Fruit fly (Drosophila melanogaster) whole organism, larva: ENCODE results near the gene flip.

Experiments used
- noc ChIP-seq: fragments of 200-800 bp; sonication (Bioruptor generic); optimal IDR thresholded peaks from 3 replicates; lab custom pipeline; 2019; ENCODE audit warnings: missing biosample characterization, mild to moderate bottlenecking, missing genetic modification characterization, moderate library complexity

Gene flip

dm6 chr3R:4280062-4280461 is 2.3 kb upstream of the flip start, which contains the start of gene cpx:
TSS of gene cpx (plus strand) at chr3R:4280221.
- no peak for TF ChIP-seq noc (tag; lab: Kevin White, UChicago)

DNA sequence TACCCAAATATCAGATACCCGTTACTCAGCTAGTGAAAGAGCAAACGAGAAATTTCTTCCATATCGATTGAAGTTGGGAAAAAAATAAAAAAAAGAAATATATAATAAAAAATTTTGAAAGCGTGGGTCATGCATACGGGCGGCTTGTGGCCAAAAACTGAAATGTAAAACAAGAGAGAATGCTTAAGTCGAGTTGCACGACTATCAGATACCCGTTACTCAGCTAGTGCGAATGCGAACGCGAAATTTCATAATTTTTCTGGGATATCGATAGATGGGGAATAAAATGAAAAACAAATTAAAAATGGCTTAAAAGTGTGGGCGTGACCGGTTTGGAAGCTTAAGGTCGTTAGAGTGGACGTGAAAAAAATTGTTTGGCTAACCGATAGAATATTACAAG is 9.4 kb downstream of the flip start:
- no peak for TF ChIP-seq noc (tag; lab: Kevin White, UChicago)

DNA sequence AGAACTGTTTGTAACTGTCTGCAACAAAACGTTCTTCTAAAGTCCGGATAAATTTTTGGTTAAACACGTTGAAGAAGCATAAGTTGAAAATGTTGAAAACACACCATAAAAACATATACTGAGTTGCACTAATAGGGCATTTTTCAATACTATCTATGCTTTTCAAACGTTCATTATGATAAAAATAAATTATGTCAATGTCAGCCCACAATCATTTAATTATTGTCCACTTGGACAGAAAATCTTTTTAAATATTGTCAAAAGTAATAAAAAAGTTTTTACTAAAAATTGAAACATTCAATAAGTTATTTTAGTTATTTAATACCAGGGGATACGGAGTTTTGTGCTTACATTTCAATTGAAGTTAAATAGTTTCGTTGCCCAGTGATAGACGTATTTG is 11.3 kb downstream of the flip start, which contains the start of gene CG1092:
TSS of gene CG1092 (plus strand) at position 301 of the 400 bp plus-strand sequence.
- TF ChIP-seq noc (tag; lab: Kevin White, UChicago), result no peak

DNA sequence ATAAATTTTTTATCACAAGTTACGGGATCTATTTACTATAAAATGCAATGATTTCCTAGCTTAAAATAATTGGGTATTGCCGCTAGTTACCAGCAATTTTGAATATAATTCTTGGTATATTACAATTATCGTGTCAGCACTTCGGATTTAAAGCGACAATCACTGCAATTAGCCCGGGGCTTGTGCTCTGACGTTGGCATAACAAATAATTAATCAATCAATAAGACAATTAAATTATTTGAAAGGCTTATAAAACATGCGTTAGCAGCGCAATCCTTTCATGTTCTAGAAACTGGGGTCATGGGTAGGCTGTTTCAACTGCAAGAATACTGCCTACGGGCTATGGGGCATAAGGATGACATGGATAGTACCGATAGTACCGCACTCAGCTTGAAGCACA is 21.1 kb downstream of the flip start, which contains the start of gene Or82a:
TSS of gene Or82a (plus strand) at position 301 of the 400 bp plus-strand sequence.
- no peak for TF ChIP-seq noc (tag; lab: Kevin White, UChicago)

DNA sequence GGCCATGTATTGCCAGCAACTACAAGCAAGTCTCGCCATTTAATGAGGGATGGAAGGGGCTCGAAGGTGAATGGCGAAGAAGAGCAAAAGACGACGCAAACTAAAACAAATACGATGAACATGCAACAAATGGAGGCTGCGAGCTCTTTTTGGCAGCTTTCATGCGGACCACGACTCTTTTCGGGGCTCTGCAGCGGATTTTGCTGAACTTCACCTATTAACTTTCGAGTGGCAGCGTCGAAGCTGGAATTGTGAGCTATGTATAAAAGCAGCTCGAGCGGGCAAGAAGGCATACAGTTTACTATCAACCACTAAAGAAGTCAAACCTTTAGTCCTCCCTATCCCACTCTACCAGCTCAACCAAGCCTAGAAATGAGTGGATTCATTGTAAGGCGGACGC is 23.3 kb downstream of the flip start, which contains the start of gene TwdlV:
TSS of gene TwdlV (plus strand) at position 301 of the 400 bp plus-strand sequence.
- TF ChIP-seq noc (tag; lab: Kevin White, UChicago), result no peak

- no peak for TF ChIP-seq noc (tag; lab: Kevin White, UChicago)
Observed at dm6 chr3R:4252943-4253342, 24.8 kb downstream of the flip start, which contains the start of gene CG14644. TSS of gene CG14644 (minus strand) at chr3R:4253043.

- TF ChIP-seq noc (tag; lab: Kevin White, UChicago), result no peak
Observed at dm6 chr3R:4251241-4251640, 26.5 kb downstream of the flip start, which contains the start of gene TwdlG. TSS of gene TwdlG (minus strand) at chr3R:4251341.

- TF ChIP-seq noc (tag; lab: Kevin White, UChicago), result no peak
Observed at dm6 chr3R:4249947-4250346, 27.8 kb downstream of the flip start.

DNA sequence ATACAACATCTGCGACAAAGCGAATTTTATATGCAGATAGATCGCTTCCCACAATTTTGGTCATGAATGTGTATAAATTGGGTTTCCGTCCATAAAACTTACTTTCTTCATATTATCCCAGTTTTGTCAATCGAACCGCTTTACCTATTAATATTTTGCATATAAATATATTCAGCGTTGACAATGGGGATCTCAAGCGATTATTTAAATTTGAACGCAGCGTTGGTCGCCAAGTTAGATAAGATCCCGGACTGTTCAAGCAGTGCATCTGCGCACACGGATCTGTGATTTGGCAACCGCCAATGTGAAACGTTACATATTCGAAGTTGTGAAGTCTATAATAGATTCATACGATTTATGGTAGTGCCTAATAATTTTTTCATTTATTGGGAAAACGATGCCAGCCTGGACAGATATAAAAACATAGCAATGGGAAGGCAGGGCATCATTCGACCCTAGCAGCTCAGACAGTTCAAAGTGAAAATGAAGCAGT is 31.1 kb downstream of the flip start, which contains the start of gene TwdlF:
TSS of gene TwdlF (plus strand) at position 443 of the 493 bp plus-strand sequence.
- TF ChIP-seq noc (tag; lab: Kevin White, UChicago), result no peak

dm6 chr3R:4243096-4243940 is 34.4 kb downstream of the flip start, which contains the start of gene CG34305:
TSS of gene CG34305 (minus strand) at chr3R:4243146.
- no peak for TF ChIP-seq noc (tag; lab: Kevin White, UChicago)

DNA sequence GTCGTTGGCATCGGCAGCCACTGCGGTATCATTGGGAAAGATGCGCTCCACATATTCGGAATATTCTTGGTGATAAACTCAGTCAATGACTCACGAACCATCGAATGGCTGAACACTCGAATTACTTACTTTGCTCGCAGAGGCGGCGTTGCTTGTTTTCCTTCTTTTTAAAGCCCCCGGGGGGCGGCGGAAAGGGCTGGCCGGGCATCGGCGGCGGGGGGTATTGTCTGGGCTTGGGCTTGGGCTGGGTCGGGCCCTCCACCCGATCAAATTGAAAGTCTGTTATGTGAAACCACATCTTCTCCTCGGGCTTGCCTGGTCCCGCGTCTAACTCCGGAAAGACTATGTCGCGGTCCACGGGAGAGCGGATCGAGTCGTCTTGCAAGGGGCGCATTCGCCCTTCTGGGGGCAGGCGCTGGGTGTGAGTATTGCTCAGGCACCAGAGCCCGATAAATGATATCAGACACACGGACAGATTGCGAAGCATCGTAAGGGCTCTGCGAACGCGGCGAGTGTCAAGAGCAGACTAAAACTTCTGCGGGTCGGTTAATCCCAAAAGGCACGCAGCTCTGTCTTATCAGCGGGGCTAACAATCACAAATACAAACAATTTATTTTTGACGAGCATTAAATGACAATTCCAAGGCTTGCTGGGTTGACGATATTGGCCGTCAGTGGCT is 35.4 kb downstream of the flip start, which contains the start of gene CG14642:
TSS of gene CG14642 (minus strand) at position 509 of the 679 bp plus-strand sequence.
- TF ChIP-seq noc (tag; lab: Kevin White, UChicago), result no peak

DNA sequence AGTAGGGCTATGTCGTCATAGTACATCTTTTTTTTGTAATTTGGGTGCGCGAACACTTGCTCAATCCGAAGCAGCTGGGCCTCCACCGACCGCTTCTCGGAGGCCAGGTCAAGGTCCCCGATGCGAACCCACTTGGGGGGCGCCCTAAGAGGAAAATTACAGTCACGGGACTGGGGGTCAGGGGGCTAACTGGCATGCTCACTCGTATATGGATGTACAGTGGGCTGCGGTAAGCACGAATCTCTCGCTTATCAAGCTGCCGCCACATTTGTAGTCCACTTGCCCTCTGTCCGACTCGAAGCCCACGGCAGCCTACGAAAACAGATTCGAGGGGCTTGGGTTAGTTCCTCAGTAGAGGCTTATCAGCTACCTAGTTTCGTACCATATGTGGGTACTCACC is 36.0 kb downstream of the flip start:
- TF ChIP-seq noc (tag; lab: Kevin White, UChicago), result no peak

DNA sequence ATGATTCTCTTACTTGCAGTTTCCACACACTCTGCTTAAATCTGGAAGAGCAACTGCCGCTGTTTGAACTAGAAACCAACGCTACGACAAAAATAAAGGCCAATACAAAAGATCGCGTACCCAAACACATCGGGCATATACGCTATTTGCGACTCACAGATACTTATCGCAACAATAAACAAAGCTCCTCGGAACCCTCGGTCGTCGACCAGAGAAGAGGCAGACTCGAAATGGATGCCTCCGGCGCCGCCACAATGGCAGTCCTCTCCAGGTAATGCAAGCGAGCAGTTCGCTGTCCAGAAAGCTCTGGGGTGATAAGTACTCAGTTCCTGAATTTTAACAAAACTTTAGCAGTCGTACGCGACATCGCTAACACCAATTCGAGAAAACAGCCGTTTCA is 41.2 kb downstream of the flip start:
- TF ChIP-seq noc (tag; lab: Kevin White, UChicago), result no peak

dm6 chr3R:4234991-4235553 is 42.7 kb downstream of the flip start, which contains the start of gene Gel:
TSS of gene Gel (plus strand) at chr3R:4235217.
- TF ChIP-seq noc (tag; lab: Kevin White, UChicago), result peak; percentile 49

DNA sequence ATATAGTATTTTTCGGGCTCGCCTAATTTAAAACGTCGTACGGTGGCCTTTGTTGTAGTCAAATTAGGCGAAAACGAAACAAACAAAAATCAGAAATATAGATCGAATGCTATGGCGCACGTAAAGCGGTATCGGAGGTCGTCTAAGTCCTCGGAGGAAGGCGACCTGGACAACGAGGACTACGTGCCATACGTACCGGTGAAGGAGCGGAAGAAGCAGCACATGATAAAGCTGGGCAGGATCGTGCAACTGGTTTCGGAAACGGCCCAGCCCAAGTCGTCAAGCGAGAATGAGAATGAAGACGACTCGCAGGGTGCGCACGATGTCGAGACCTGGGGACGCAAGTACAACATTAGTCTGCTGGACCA is 44.7 kb downstream of the flip start, which contains the start of gene abs:
TSS of gene abs (plus strand) at position 30 of the 368 bp plus-strand sequence.
- TF ChIP-seq noc (tag; lab: Kevin White, UChicago), result no peak
